Worm (Caenorhabditis elegans) whole organism, L4 larva: ENCODE measurements around the gene str-87.

Source experiments
- F37D6.2 ChIP-seq: sonication (generic microtip); optimal IDR thresholded peaks from 2 replicates; lab custom pipeline; 2016; ENCODE audit warnings: mild to moderate bottlenecking, missing genetic modification characterization, missing compliant biosample characterization
- F44E2.7 ChIP-seq: fragments of 200-800 bp; sonication (Bioruptor generic); IDR thresholded peaks from 2 replicates; pipeline ENCODE4 v2.1.2; 2022; ENCODE audit warnings: missing genetic modification characterization, missing compliant biosample characterization
- ZK546.5 ChIP-seq, 2 experiments: sonication (generic microtip); optimal IDR thresholded peaks; 2 replicates each; lab custom pipeline; 2017; ENCODE audit warnings: missing biosample characterization in 2 of 2, missing genetic modification characterization in 2 of 2
- daf-12 ChIP-seq: fragments of 150-350 bp; optimal IDR thresholded peaks from 2 replicates; lab custom pipeline; 2014; ENCODE audit warnings: missing biosample characterization, missing genetic modification reagents, missing genetic modification characterization
- daf-16 ChIP-seq, 3 experiments: sonication (generic microtip); optimal IDR thresholded peaks; 2 replicates each; lab custom pipeline; 2016 to 2017; ENCODE audit warnings: missing genetic modification characterization in 3 of 3, missing genetic modification reagents in 3 of 3, mild to moderate bottlenecking in 2 of 3, missing compliant biosample characterization in 2 of 3, missing biosample characterization in 1 of 3, moderate library complexity in 1 of 3
- lin-15B ChIP-seq: fragments of 150-350 bp; sonication (generic microtip); optimal IDR thresholded peaks from 3 replicates; lab custom pipeline; 2014; ENCODE audit warnings: missing biosample characterization, missing genetic modification characterization
- madf-5 ChIP-seq, 2 experiments: fragments of 200-800 bp; sonication (Bioruptor generic); IDR thresholded peaks; 2 replicates each; pipeline ENCODE4 v1.3.6; 2022; ENCODE audit warnings: missing compliant biosample characterization in 2 of 2, missing genetic modification characterization in 2 of 2
- nhr-102 ChIP-seq: sonication (generic microtip); optimal IDR thresholded peaks from 2 replicates; lab custom pipeline; 2016; ENCODE audit warnings: mild to moderate bottlenecking, missing genetic modification characterization, moderate library complexity, missing compliant biosample characterization
- nhr-11 ChIP-seq: fragments of 150-350 bp; optimal IDR thresholded peaks from 2 replicates; lab custom pipeline; 2014; ENCODE audit warnings: missing biosample characterization, missing genetic modification characterization
- snpc-4 ChIP-seq: fragments of 150-350 bp; optimal IDR thresholded peaks from 2 replicates; lab custom pipeline; 2014; ENCODE audit warnings: missing biosample characterization, missing genetic modification characterization
- unc-62 ChIP-seq, 3 experiments: fragments of 150-350 bp in 1 of 3; sonication (generic microtip); optimal IDR thresholded peaks in 2 of 3; peaks in 1 of 3; 1 replicate in 1 of 3; 2 replicates in 2 of 3; lab custom pipeline; 2014 to 2017; ENCODE audit warnings: missing biosample characterization in 3 of 3, missing genetic modification characterization in 3 of 3, missing genetic modification reagents in 3 of 3, missing genotype in 1 of 3

ce11 chrV:8938445-8938844 is 49.6 kb downstream of the str-87 start:
- TF ChIP-seq lin-15B = no peak
- TF ChIP-seq F37D6.2 = no peak
- TF ChIP-seq madf-5 (GFP tag; IDR thresholded peaks at IDR 0.05; lab: Robert Waterston, UW) = no peak
- no peak for TF ChIP-seq snpc-4
- TF ChIP-seq ZK546.5 (tag; optimal IDR thresholded peaks at IDR 0.05; lab: Kevin White, UChicago) = no peak
- no peak for TF ChIP-seq unc-62 (GFP tag; optimal IDR thresholded peaks at IDR 0.05 in 1 of 2; lab: Kevin White, UChicago)
- no peak for TF ChIP-seq unc-62 (tag; optimal IDR thresholded peaks at IDR 0.05; lab: Kevin White, UChicago)
- no peak for TF ChIP-seq F44E2.7 (GFP tag; lab: Robert Waterston, UW)
- TF ChIP-seq daf-12 (tag; lab: Kevin White, UChicago) = no peak
- no peak for TF ChIP-seq daf-16 (GFP tag; optimal IDR thresholded peaks at IDR 0.05; lab: Kevin White, UChicago)
- no peak for TF ChIP-seq daf-16 (tag; optimal IDR thresholded peaks at IDR 0.05; lab: Kevin White, UChicago)
- no peak for TF ChIP-seq nhr-102 (tag; lab: Kevin White, UChicago)
- TF ChIP-seq nhr-11 (tag; lab: Kevin White, UChicago) = no peak
